Worm (Caenorhabditis elegans): ENCODE results near the gene srh-264.

The srh-264 gene

ce11 chrV:15379817-15380216, 34.1 kb upstream of the srh-264 start, which contains the start of gene srh-251:
TSS of gene srh-251 (minus strand) at chrV:15379917.
- no peak for TF ChIP-seq hlh-8 (tag; optimal IDR thresholded peaks at IDR 0.05)
- TF ChIP-seq ahr-1 (tag; optimal IDR thresholded peaks at IDR 0.05), result no peak
- TF ChIP-seq pag-3 (tag; optimal IDR thresholded peaks at IDR 0.05; ENCODE audit: borderline replicate concordance), result no peak
- no peak for TF ChIP-seq madf-2 (tag; optimal IDR thresholded peaks at IDR 0.05)
- TF ChIP-seq pha-2 (tag; optimal IDR thresholded peaks at IDR 0.05), result no peak
- TF ChIP-seq sox-2 (GFP tag; IDR thresholded peaks at IDR 0.05), result no peak
- no peak for TF ChIP-seq T23F11.4 (GFP tag; optimal IDR thresholded peaks at IDR 0.05)
- no peak for TF ChIP-seq ttx-3 (tag; optimal IDR thresholded peaks at IDR 0.05)
- TF ChIP-seq ceh-31 (tag; optimal IDR thresholded peaks at IDR 0.05), result no peak
- no peak for TF ChIP-seq ceh-18 (tag; optimal IDR thresholded peaks at IDR 0.05)
- TF ChIP-seq C38D4.7 (GFP tag; optimal IDR thresholded peaks at IDR 0.05), result no peak
- no peak for TF ChIP-seq pha-4 (tag; optimal IDR thresholded peaks at IDR 0.05)
- no peak for TF ChIP-seq unc-3 (GFP tag; conservative IDR thresholded peaks at IDR 0.05)
- TF ChIP-seq unc-3 (tag; optimal IDR thresholded peaks at IDR 0.05), result no peak
- no peak for TF ChIP-seq ref-2 (tag; optimal IDR thresholded peaks at IDR 0.05)
- TF ChIP-seq ceh-6 (GFP tag; optimal IDR thresholded peaks at IDR 0.05), result no peak

ce11 chrV:15380857-15381256, 33.1 kb upstream of the srh-264 start, which contains the start of gene dhs-23:
TSS of gene dhs-23 (plus strand) at chrV:15381219.
- TF ChIP-seq lin-11 (tag; optimal IDR thresholded peaks at IDR 0.05) (no peak), hlh-13 (GFP tag; optimal IDR thresholded peaks at IDR 0.05) (no peak), K02D7.2 (tag; optimal IDR thresholded peaks at IDR 0.05) (no peak), tbx-7 (tag; optimal IDR thresholded peaks at IDR 0.05) (no peak), dmd-4 (tag; optimal IDR thresholded peaks at IDR 0.05; ENCODE audit: borderline replicate concordance) (no peak), ztf-16 (tag; optimal IDR thresholded peaks at IDR 0.05) (no peak), ceh-9 (tag; optimal IDR thresholded peaks at IDR 0.05) (no peak), madf-2 (tag; optimal IDR thresholded peaks at IDR 0.05) (no peak), C08G9.2 (tag; optimal IDR thresholded peaks at IDR 0.05) (no peak), unc-42 (tag; optimal IDR thresholded peaks at IDR 0.05) (no peak), ama-1 (optimal IDR thresholded peaks at IDR 0.05) (no peak), ttx-3 (tag; optimal IDR thresholded peaks at IDR 0.05) (no peak), ceh-24 (tag; optimal IDR thresholded peaks at IDR 0.05) (no peak)

- TF ChIP-seq elt-2 (tag; optimal IDR thresholded peaks at IDR 0.05) (no peak), K09A11.1 (tag; optimal IDR thresholded peaks at IDR 0.05; ENCODE audit: insufficient read depth) (no peak), fkh-10 (GFP tag; optimal IDR thresholded peaks at IDR 0.05) (no peak), lim-6 (tag; optimal IDR thresholded peaks at IDR 0.05) (no peak), ceh-48 (tag; optimal IDR thresholded peaks at IDR 0.05) (no peak), C08G9.2 (tag; optimal IDR thresholded peaks at IDR 0.05) (no peak), ceh-34 (tag; optimal IDR thresholded peaks at IDR 0.05) (no peak), madf-2 (tag; optimal IDR thresholded peaks at IDR 0.05) (no peak), mec-3 (tag; optimal IDR thresholded peaks at IDR 0.05; ENCODE audit: borderline replicate concordance) (no peak), ahr-1 (tag; optimal IDR thresholded peaks at IDR 0.05) (no peak), tbx-7 (tag; optimal IDR thresholded peaks at IDR 0.05) (no peak), pat-9 (tag; optimal IDR thresholded peaks at IDR 0.05) (no peak), nhr-232 (tag; optimal IDR thresholded peaks at IDR 0.05) (no peak), zip-5 (tag; optimal IDR thresholded peaks at IDR 0.05) (no peak), ttx-3 (tag; optimal IDR thresholded peaks at IDR 0.05) (no peak), sox-4 (tag; optimal IDR thresholded peaks at IDR 0.05) (no peak), K02D7.2 (tag; optimal IDR thresholded peaks at IDR 0.05) (no peak)
Measured at ce11 chrV:15383739-15384138, 30.2 kb upstream of the srh-264 start, which contains the start of gene str-88. TSS of gene str-88 (minus strand) at chrV:15383839.

- TF ChIP-seq sox-2 (GFP tag; IDR thresholded peaks at IDR 0.05) (no peak), pha-4 (tag; optimal IDR thresholded peaks at IDR 0.05) (no peak), F13H6.1 (tag; optimal IDR thresholded peaks at IDR 0.05) (no peak), dmd-4 (tag; optimal IDR thresholded peaks at IDR 0.05; ENCODE audit: borderline replicate concordance) (no peak), pax-1 (tag; optimal IDR thresholded peaks at IDR 0.05) (no peak), syd-9 (tag; optimal IDR thresholded peaks at IDR 0.05) (no peak), ceh-9 (tag; optimal IDR thresholded peaks at IDR 0.05) (no peak)
Measured at ce11 chrV:15384733-15385132, 29.2 kb upstream of the srh-264 start, which contains the start of gene str-102. TSS of gene str-102 (plus strand) at chrV:15385033.

Measured in whole organism, late embryonic.